Fruit fly (Drosophila melanogaster): ENCODE measurements around the gene tHMG2.

Gene tHMG2

DNA sequence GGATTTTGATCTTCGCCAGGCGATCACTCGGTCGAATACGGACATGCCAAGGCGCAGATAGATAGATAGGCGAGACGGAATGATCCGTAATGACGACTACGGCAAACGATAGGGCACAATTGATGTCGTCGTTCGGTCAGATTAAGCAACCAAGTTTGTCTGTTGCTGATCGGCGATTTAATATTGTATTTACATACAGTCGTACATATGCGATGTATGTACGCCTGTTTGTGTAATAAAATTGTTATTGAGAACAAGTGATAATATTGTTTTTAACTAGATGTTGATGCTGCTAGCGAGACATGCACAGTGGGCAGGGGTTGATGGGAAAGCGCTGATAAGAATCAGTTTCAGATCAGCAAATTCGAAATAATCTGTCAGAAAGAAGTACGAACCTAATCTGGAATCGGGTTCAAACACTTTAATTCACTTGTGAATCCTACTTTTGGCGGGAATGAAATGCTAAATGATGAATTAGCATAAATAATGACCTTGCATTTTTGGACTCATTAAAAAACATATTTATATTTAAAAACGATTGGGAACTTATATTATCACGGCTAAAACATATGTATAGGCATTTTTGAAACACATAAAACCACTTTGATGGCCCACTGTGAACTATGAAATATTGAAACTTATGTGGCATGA, 37.3 kb upstream of the tHMG2 start:
- no peak for TF ChIP-seq rn (GFP tag; IDR thresholded peaks at IDR 0.05)
- TF ChIP-seq Pif1B (GFP tag; optimal IDR thresholded peaks at IDR 0.05) = peak; percentile 17
- TF ChIP-seq CG8159 (tag; optimal IDR thresholded peaks at IDR 0.05) = peak; percentile 71
- TF ChIP-seq CG9948 (tag; optimal IDR thresholded peaks at IDR 0.05) = peak; percentile 50
- TF ChIP-seq CG34367 (tag; optimal IDR thresholded peaks at IDR 0.05) = peak; percentile 16
- peak; percentile 41 for TF ChIP-seq CG8301 (tag; optimal IDR thresholded peaks at IDR 0.05)
- TF ChIP-seq EcR (GFP tag; optimal IDR thresholded peaks at IDR 0.05) = no peak
- no peak for TF ChIP-seq CG12605 (GFP tag; IDR thresholded peaks at IDR 0.05)
- no peak for TF ChIP-seq D1 (tag; optimal IDR thresholded peaks at IDR 0.05)
- TF ChIP-seq Ets98B (GFP tag; IDR thresholded peaks at IDR 0.05) = no peak
- TF ChIP-seq CG4496 (GFP tag; IDR thresholded peaks at IDR 0.05) = no peak
- peak; percentile 14 for TF ChIP-seq CG17806 (tag; optimal IDR thresholded peaks at IDR 0.05)
- 0 out of 3 replicates have a peak, but pooled peaks have one; percentile 16 for TF ChIP-seq fd96Ca (GFP tag; IDR thresholded peaks at IDR 0.05)
- peak; percentile 39 for TF ChIP-seq CG15710 (tag; optimal IDR thresholded peaks at IDR 0.05)
- TF ChIP-seq Snoo (tag; optimal IDR thresholded peaks at IDR 0.05) = no peak
- no peak for TF ChIP-seq gl (tag; optimal IDR thresholded peaks at IDR 0.05)

DNA sequence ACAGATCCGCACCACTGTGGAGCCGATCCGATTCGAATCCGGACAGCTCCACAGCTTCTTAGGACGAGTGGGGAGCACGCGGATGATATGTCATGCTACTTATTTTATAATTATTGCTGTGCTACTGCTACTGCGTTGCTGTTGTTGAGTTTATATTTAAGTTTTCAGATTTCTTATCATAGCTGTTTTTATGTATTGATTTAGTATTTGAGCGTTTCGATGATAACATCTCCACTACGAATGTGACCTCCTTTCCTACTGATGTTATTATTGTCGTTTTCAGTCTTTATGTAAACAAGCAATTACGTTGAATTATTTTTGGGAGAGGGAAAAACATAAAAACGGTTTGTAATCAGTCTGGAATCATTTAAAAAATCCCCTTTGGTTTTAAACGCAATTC, 36.7 kb upstream of the tHMG2 start:
- TF ChIP-seq CG34367 (tag; optimal IDR thresholded peaks at IDR 0.05) (no peak), CG17806 (tag; optimal IDR thresholded peaks at IDR 0.05) (no peak), Pif1B (GFP tag; optimal IDR thresholded peaks at IDR 0.05) (no peak)

DNA sequence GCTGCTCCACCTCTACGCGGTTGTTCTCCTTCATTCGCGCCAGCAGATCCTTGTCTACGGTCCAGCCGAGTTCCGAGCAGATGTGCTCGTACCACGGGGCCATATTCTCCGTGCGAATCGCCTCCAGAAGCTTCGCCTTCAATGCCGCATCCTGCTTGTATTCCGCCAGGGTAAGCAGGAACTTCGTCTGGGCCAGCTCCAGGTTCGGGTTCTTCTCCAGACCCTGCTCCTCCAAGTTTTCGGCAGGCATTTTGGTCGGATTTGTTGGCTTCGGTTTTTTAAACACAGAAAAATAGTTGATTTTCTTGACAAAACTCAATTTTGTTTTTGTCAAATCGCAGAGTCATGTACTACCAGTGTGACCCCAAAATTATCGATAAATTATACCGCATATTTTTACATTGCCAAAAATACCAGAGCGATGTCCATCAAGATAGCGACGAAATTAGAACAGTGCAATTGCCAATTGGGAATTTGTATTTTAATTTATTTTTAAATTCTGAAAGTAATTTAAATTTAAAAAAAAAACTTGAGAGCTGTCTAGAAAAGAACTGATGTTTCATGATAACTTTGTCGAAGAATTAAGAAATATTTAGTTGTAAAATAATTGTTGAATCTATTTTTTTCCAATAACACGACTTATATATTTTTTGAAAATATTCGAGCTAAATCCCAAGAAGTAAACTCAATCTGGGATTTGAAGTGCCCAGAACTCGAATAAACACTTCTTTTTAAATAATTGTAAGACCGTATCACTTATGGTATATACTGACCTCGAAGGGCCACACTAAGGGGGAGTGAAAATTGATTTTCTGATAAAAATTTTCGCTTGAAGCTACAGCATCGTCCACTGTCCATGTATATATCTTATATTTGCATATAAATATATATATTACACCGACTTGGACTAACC, 30.8 kb upstream of the tHMG2 start, which contains the start of the genes Rpn7 and AP-2mu:
Rpn7 (minus strand) TSS at position 382 of the 913 bp plus-strand sequence.
AP-2mu (plus strand) TSS at position 783 of the 913 bp plus-strand sequence.
- TF ChIP-seq CG14655 (GFP tag; optimal IDR thresholded peaks at IDR 0.05) = no peak
- no peak for TF ChIP-seq CG8159 (tag; optimal IDR thresholded peaks at IDR 0.05)
- TF ChIP-seq CG13204 (GFP tag; optimal IDR thresholded peaks at IDR 0.05) = no peak
- no peak for TF ChIP-seq CG17806 (tag; optimal IDR thresholded peaks at IDR 0.05)
- no peak for TF ChIP-seq CG8301 (tag; optimal IDR thresholded peaks at IDR 0.05)
- no peak for TF ChIP-seq fd96Ca (GFP tag; IDR thresholded peaks at IDR 0.05)
- no peak for TF ChIP-seq CG12605 (GFP tag; IDR thresholded peaks at IDR 0.05)
- no peak for TF ChIP-seq EcR (GFP tag; optimal IDR thresholded peaks at IDR 0.05)
- TF ChIP-seq CG9948 (tag; optimal IDR thresholded peaks at IDR 0.05) = no peak
- no peak for TF ChIP-seq Pif1A (GFP tag; optimal IDR thresholded peaks at IDR 0.05)
- no peak for TF ChIP-seq Snoo (tag; optimal IDR thresholded peaks at IDR 0.05)
- no peak for TF ChIP-seq rn (GFP tag; IDR thresholded peaks at IDR 0.05)
- TF ChIP-seq CG15710 (tag; optimal IDR thresholded peaks at IDR 0.05) = no peak

- TF ChIP-seq Pif1A (GFP tag; optimal IDR thresholded peaks at IDR 0.05) (no peak), Ets98B (GFP tag; IDR thresholded peaks at IDR 0.05) (peak; percentile 9; the same call in 1 of the 2 replicates), CG4496 (GFP tag; IDR thresholded peaks at IDR 0.05) (0 out of 3 replicates have a peak, but pooled peaks have one; percentile 16), CG12605 (GFP tag; IDR thresholded peaks at IDR 0.05) (no peak)
These were observed 28.1 kb upstream of the tHMG2 start, which contains the start of gene CG7054 for dm6 chr3R:22464611-22465113. Gene CG7054 (plus strand): TSS chr3R:22464985.

dm6 chr3R:22465138-22465537, 27.6 kb upstream of the tHMG2 start:
- TF ChIP-seq gl (tag; optimal IDR thresholded peaks at IDR 0.05) = no peak

- TF ChIP-seq gl (tag; optimal IDR thresholded peaks at IDR 0.05) = no peak
- TF ChIP-seq D1 (tag; optimal IDR thresholded peaks at IDR 0.05) = no peak
- no peak for TF ChIP-seq CG8159 (tag; optimal IDR thresholded peaks at IDR 0.05)
- no peak for TF ChIP-seq Pif1B (GFP tag; optimal IDR thresholded peaks at IDR 0.05)
- TF ChIP-seq CG13204 (GFP tag; optimal IDR thresholded peaks at IDR 0.05) = no peak
- TF ChIP-seq CG8301 (tag; optimal IDR thresholded peaks at IDR 0.05) = no peak
- no peak for TF ChIP-seq EcR (GFP tag; optimal IDR thresholded peaks at IDR 0.05)
- TF ChIP-seq CG10348 (GFP tag; IDR thresholded peaks at IDR 0.05) = no peak
- TF ChIP-seq CG12605 (GFP tag; IDR thresholded peaks at IDR 0.05) = no peak
These were observed 26.7 kb upstream of the tHMG2 start, which contains the start of gene Pebp1 for dm6 chr3R:22465984-22466530. Gene Pebp1 (plus strand): TSS chr3R:22466034.

Data from whole organism, pupa.